Worm (Caenorhabditis elegans) whole organism, L1 larva: ENCODE data around the gene K09D9.9.

ENCODE experiments used
- C04F5.9 ChIP-seq: sonication (generic microtip); optimal IDR thresholded peaks from 2 replicates; lab custom pipeline; 2016; ENCODE audit warnings: missing genetic modification characterization, missing compliant biosample characterization
- Y116A8C.19 ChIP-seq: sonication (generic microtip); optimal IDR thresholded peaks from 2 replicates; lab custom pipeline; 2016; ENCODE audit warnings: missing compliant biosample characterization, missing genetic modification characterization, borderline replicate concordance
- aha-1 ChIP-seq: fragments of 150-350 bp; optimal IDR thresholded peaks from 2 replicates; lab custom pipeline; 2014; ENCODE audit warnings: missing biosample characterization, missing genetic modification characterization
- ceh-82 ChIP-seq, 3 experiments: fragments of 150-350 bp in 1 of 3; sonication (generic microtip) in 2 of 3; optimal IDR thresholded peaks; 2 replicates each; lab custom pipeline; 2014 to 2017; ENCODE audit warnings: missing biosample characterization in 3 of 3, missing genetic modification characterization in 3 of 3
- ceh-90 ChIP-seq: sonication (generic microtip); optimal IDR thresholded peaks from 2 replicates; lab custom pipeline; 2016; ENCODE audit warnings: missing genetic modification characterization, missing compliant biosample characterization
- dpl-1 ChIP-seq, 3 experiments: fragments of 150-350 bp in 2 of 3; sonication (generic microtip) in 1 of 3; optimal IDR thresholded peaks; 2 replicates each; lab custom pipeline; 2014 to 2017; ENCODE audit warnings: missing biosample characterization in 3 of 3, missing genetic modification characterization in 3 of 3, missing genetic modification reagents in 3 of 3
- efl-1 ChIP-seq, 4 experiments: fragments of 150-350 bp; optimal IDR thresholded peaks in 3 of 4; peaks in 1 of 4; 1 replicate in 1 of 4; 2 replicates in 3 of 4; lab custom pipeline; 2014; ENCODE audit warnings: missing biosample characterization in 2 of 4, missing genetic modification characterization in 2 of 4, missing genetic modification reagents in 2 of 4
- egl-13 ChIP-seq: sonication (generic microtip); optimal IDR thresholded peaks from 2 replicates; lab custom pipeline; 2016; ENCODE audit warnings: missing genotype, missing genetic modification reagents, missing genetic modification characterization, missing compliant biosample characterization
- elt-3 ChIP-seq, 6 experiments: fragments of 150-350 bp in 1 of 6; sonication (generic microtip); optimal IDR thresholded peaks; 2 replicates each; lab custom pipeline; 2017 to 2018; ENCODE audit warnings: missing biosample characterization in 6 of 6, missing genetic modification characterization in 6 of 6, inconsistent platforms in 1 of 6
- ets-5 ChIP-seq: fragments of 200-800 bp; sonication (Bioruptor generic); IDR thresholded peaks from 2 replicates; pipeline ENCODE4 v1.3.6; 2022; ENCODE audit warnings: missing genetic modification characterization, missing compliant biosample characterization
- fkh-10 ChIP-seq: sonication (generic microtip); optimal IDR thresholded peaks from 2 replicates; lab custom pipeline; 2017; ENCODE audit warnings: missing biosample characterization, missing genetic modification reagents, missing genetic modification characterization
- fkh-8 ChIP-seq: sonication (generic microtip); optimal IDR thresholded peaks from 2 replicates; lab custom pipeline; 2016; ENCODE audit warnings: mild to moderate bottlenecking, missing genetic modification characterization, missing compliant biosample characterization
- hlh-4 ChIP-seq: sonication (generic microtip); optimal IDR thresholded peaks from 2 replicates; lab custom pipeline; 2016; ENCODE audit warnings: mild to moderate bottlenecking, missing genetic modification characterization, missing compliant biosample characterization
- hpl-2 ChIP-seq: fragments of 150-350 bp; optimal IDR thresholded peaks from 2 replicates; lab custom pipeline; 2014; ENCODE audit warnings: missing biosample characterization, missing genetic modification reagents, missing genetic modification characterization
- isw-1 ChIP-seq: fragments of 200-800 bp; sonication (Bioruptor generic); IDR thresholded peaks from 2 replicates; pipeline ENCODE4 v1.3.6; 2022; ENCODE audit warnings: missing genetic modification characterization, missing compliant biosample characterization
- lin-14 ChIP-seq: fragments of 200-800 bp; sonication (Bioruptor generic); optimal IDR thresholded peaks from 2 replicates; lab custom pipeline; 2018; ENCODE audit warnings: mild to moderate bottlenecking, missing genetic modification characterization, moderate library complexity, missing compliant biosample characterization
- lin-15B ChIP-seq: fragments of 150-350 bp; sonication (generic microtip); optimal IDR thresholded peaks from 3 replicates; lab custom pipeline; 2014; ENCODE audit warnings: missing biosample characterization, missing genetic modification characterization
- lsy-2 ChIP-seq, 2 experiments: fragments of 150-350 bp; optimal IDR thresholded peaks; 2 replicates each; lab custom pipeline; 2014; ENCODE audit warnings: missing biosample characterization in 2 of 2, missing genetic modification characterization in 2 of 2
- mep-1 ChIP-seq: fragments of 150-350 bp; optimal IDR thresholded peaks from 2 replicates; lab custom pipeline; 2014; ENCODE audit warnings: missing biosample characterization, missing genetic modification characterization
- nhr-237 ChIP-seq: fragments of 150-350 bp; optimal IDR thresholded peaks from 2 replicates; lab custom pipeline; 2014; ENCODE audit warnings: missing biosample characterization, missing genetic modification characterization
- nhr-47 ChIP-seq: sonication (generic microtip); optimal IDR thresholded peaks from 2 replicates; lab custom pipeline; 2016; ENCODE audit warnings: mild to moderate bottlenecking, missing genetic modification characterization, moderate library complexity, missing compliant biosample characterization
- nhr-71 ChIP-seq: sonication (generic microtip); optimal IDR thresholded peaks from 2 replicates; lab custom pipeline; 2016; ENCODE audit warnings: mild to moderate bottlenecking, missing genetic modification characterization, moderate library complexity, missing compliant biosample characterization
- nhr-77 ChIP-seq: fragments of 150-350 bp; optimal IDR thresholded peaks from 2 replicates; lab custom pipeline; 2014; ENCODE audit warnings: missing biosample characterization, missing genetic modification characterization
- skn-1 ChIP-seq: fragments of 150-350 bp; optimal IDR thresholded peaks from 2 replicates; lab custom pipeline; 2014; ENCODE audit warnings: missing biosample characterization, missing genetic modification characterization
- sup-37 ChIP-seq: fragments of 200-800 bp; sonication (Bioruptor generic); optimal IDR thresholded peaks from 2 replicates; lab custom pipeline; 2018; ENCODE audit warnings: mild to moderate bottlenecking, missing genetic modification characterization, missing compliant biosample characterization
- tbx-2 ChIP-seq: sonication (generic microtip); optimal IDR thresholded peaks from 2 replicates; lab custom pipeline; 2016; ENCODE audit warnings: missing genetic modification characterization, missing compliant biosample characterization
- tlp-1 ChIP-seq: fragments of 150-350 bp; optimal IDR thresholded peaks from 2 replicates; lab custom pipeline; 2014; ENCODE audit warnings: missing biosample characterization, missing genetic modification characterization
- unc-130 ChIP-seq: fragments of 150-350 bp; optimal IDR thresholded peaks from 2 replicates; lab custom pipeline; 2017; ENCODE audit warnings: missing biosample characterization, missing genetic modification characterization, inconsistent platforms
- xbp-1 ChIP-seq: sonication (generic microtip); optimal IDR thresholded peaks from 2 replicates; lab custom pipeline; 2016; ENCODE audit warnings: missing genetic modification characterization, missing compliant biosample characterization
- zag-1 ChIP-seq: fragments of 150-350 bp; optimal IDR thresholded peaks from 2 replicates; lab custom pipeline; 2014; ENCODE audit warnings: missing biosample characterization, missing genetic modification characterization
- zip-4 ChIP-seq: fragments of 200-800 bp; sonication (Bioruptor generic); optimal IDR thresholded peaks from 2 replicates; lab custom pipeline; 2018; ENCODE audit warnings: mild to moderate bottlenecking, missing genetic modification characterization, moderate library complexity, missing compliant biosample characterization
- ztf-4 ChIP-seq: fragments of 150-350 bp; optimal IDR thresholded peaks from 2 replicates; lab custom pipeline; 2014; ENCODE audit warnings: missing biosample characterization, missing genetic modification characterization

The K09D9.9 gene

ce11 chrV:3994048-3994447 lies at the start of gene K09D9.9:
Gene K09D9.9 (minus strand): TSS chrV:3994148.
- TF ChIP-seq efl-1 (optimal IDR thresholded peaks at IDR 0.05; lab: Kevin White, UChicago) (no peak), efl-1 (GFP tag; optimal IDR thresholded peaks at IDR 0.05 in 1 of 2; lab: Kevin White, UChicago) (peak in 1 of 2 experiments; percentile 87), isw-1 (GFP tag; lab: Robert Waterston, UW) (no peak)

ce11 chrV:4043632-4044031 lies 49.7 kb upstream of the K09D9.9 start, which contains the start of gene phat-3:
Gene phat-3 (plus strand): TSS chrV:4043932.
- no peak for TF ChIP-seq tbx-2
- no peak for TF ChIP-seq aha-1 (tag; lab: Kevin White, UChicago)
- TF ChIP-seq ceh-82 (tag; optimal IDR thresholded peaks at IDR 0.05; lab: Kevin White, UChicago), result no peak
- no peak for TF ChIP-seq xbp-1 (tag; lab: Kevin White, UChicago)
- no peak for TF ChIP-seq dpl-1 (GFP tag; optimal IDR thresholded peaks at IDR 0.05; lab: Kevin White, UChicago)
- TF ChIP-seq lin-15B (tag; lab: Kevin White, UChicago), result no peak
- TF ChIP-seq elt-3 (tag; optimal IDR thresholded peaks at IDR 0.05; lab: Kevin White, UChicago), result no peak
- no peak for TF ChIP-seq C04F5.9
- TF ChIP-seq isw-1 (GFP tag; lab: Robert Waterston, UW), result no peak
- no peak for TF ChIP-seq Y116A8C.19 (tag; lab: Kevin White, UChicago)
- TF ChIP-seq fkh-10 (GFP tag; lab: Kevin White, UChicago), result no peak
- TF ChIP-seq sup-37 (GFP tag; lab: Kevin White, UChicago), result no peak
- TF ChIP-seq unc-130 (tag; lab: Kevin White, UChicago), result no peak
- no peak for TF ChIP-seq lin-14 (GFP tag; lab: Kevin White, UChicago)
- TF ChIP-seq nhr-71 (tag; lab: Kevin White, UChicago), result no peak

- TF ChIP-seq lsy-2 (tag; optimal IDR thresholded peaks at IDR 0.05; lab: Kevin White, UChicago), result peak in 1 of 2 experiments; percentile 35
- TF ChIP-seq nhr-237, result peak; percentile 10
- peak; percentile 99 for TF ChIP-seq zip-4 (GFP tag; lab: Kevin White, UChicago)
- TF ChIP-seq nhr-77 (tag; lab: Kevin White, UChicago), result no peak
- TF ChIP-seq zag-1, result peak; percentile 7
- TF ChIP-seq tlp-1 (tag; lab: Kevin White, UChicago), result no peak
- peak; percentile 57 for TF ChIP-seq nhr-71 (tag; lab: Kevin White, UChicago)
- peak; percentile 27 for TF ChIP-seq nhr-47 (tag; lab: Kevin White, UChicago)
- TF ChIP-seq isw-1 (GFP tag; lab: Robert Waterston, UW), result 0 out of 2 replicates have a peak, but pooled peaks have one; percentile 3
- TF ChIP-seq ztf-4 (tag; lab: Kevin White, UChicago), result no peak
- peak in 1 of 2 experiments; percentile 1 for TF ChIP-seq efl-1 (optimal IDR thresholded peaks at IDR 0.05; lab: Kevin White, UChicago)
- TF ChIP-seq efl-1 (GFP tag; optimal IDR thresholded peaks at IDR 0.05 in 1 of 2; lab: Kevin White, UChicago), result peak; percentile 20 to 90
- TF ChIP-seq skn-1 (tag; lab: Kevin White, UChicago), result peak; percentile 20
- TF ChIP-seq fkh-8, result peak; percentile 46
- TF ChIP-seq ceh-90 (tag; lab: Kevin White, UChicago), result peak; percentile 19
Measured at ce11 chrV:4041853-4042424, 48.0 kb upstream of the K09D9.9 start, which contains the start of the genes C49G7.10 and irg-2. Gene C49G7.10 (minus strand): TSS chrV:4042021. Gene irg-2 (plus strand): TSS chrV:4042181.

- TF ChIP-seq hlh-4 (tag; lab: Kevin White, UChicago) (no peak), egl-13 (tag; lab: Kevin White, UChicago) (no peak), hpl-2 (no peak), ets-5 (GFP tag; lab: Robert Waterston, UW) (no peak), mep-1 (tag; lab: Kevin White, UChicago) (no peak), sup-37 (GFP tag; lab: Kevin White, UChicago) (no peak), lin-15B (tag; lab: Kevin White, UChicago) (no peak), efl-1 (optimal IDR thresholded peaks at IDR 0.05; lab: Kevin White, UChicago) (no peak), efl-1 (GFP tag; optimal IDR thresholded peaks at IDR 0.05 in 1 of 2; lab: Kevin White, UChicago) (peak in 1 of 2 experiments; percentile 64)
Measured at ce11 chrV:4038557-4038956, 44.6 kb upstream of the K09D9.9 start.
